Fruit fly (Drosophila melanogaster): ENCODE results near the gene Ten-m.

The Ten-m gene

dm6 chr3L:22407590-22408485 is at the start of gene Ten-m:
Gene Ten-m (minus strand): TSS chr3L:22407863.
- TF ChIP-seq sage (GFP tag; optimal IDR thresholded peaks at IDR 0.05): peak; percentile 18
- peak; percentile 89 to 93 for TF ChIP-seq dl (GFP tag; optimal IDR thresholded peaks at IDR 0.05; ENCODE audit: insufficient read depth in 1 of 2, partially characterized antibody in 2 of 2)
- no peak for TF ChIP-seq Mio (GFP tag; optimal IDR thresholded peaks at IDR 0.05)
- no peak for TF ChIP-seq CG32264 (GFP tag; optimal IDR thresholded peaks at IDR 0.05)
- TF ChIP-seq pan (optimal IDR thresholded peaks at IDR 0.05): no peak
- TF ChIP-seq h (GFP tag; optimal IDR thresholded peaks at IDR 0.05): peak; percentile 49
- peak; percentile 26 for TF ChIP-seq br (GFP tag; optimal IDR thresholded peaks at IDR 0.05)
- no peak for TF ChIP-seq usp (GFP tag; optimal IDR thresholded peaks at IDR 0.05)
- TF ChIP-seq ey (GFP tag; optimal IDR thresholded peaks at IDR 0.05): peak; percentile 33
- TF ChIP-seq Hnf4 (GFP tag; optimal IDR thresholded peaks at IDR 0.05): no peak
- no peak for TF ChIP-seq tai (GFP tag; optimal IDR thresholded peaks at IDR 0.05)
- TF ChIP-seq Hr83 (GFP tag; optimal IDR thresholded peaks at IDR 0.05; ENCODE audit: poor library complexity, severe bottlenecking): peak; percentile 33
- peak; percentile 44 for TF ChIP-seq OdsH (GFP tag; optimal IDR thresholded peaks at IDR 0.05)
- TF ChIP-seq woc (GFP tag; optimal IDR thresholded peaks at IDR 0.05): peak; percentile 92
- peak; percentile 60 for TF ChIP-seq fru (GFP tag; optimal IDR thresholded peaks at IDR 0.05)
- TF ChIP-seq Jra (GFP tag; optimal IDR thresholded peaks at IDR 0.05): peak; percentile 19
- TF ChIP-seq jim (GFP tag; optimal IDR thresholded peaks at IDR 0.05): peak; percentile 51
- TF ChIP-seq Hr78 (GFP tag; optimal IDR thresholded peaks at IDR 0.05): no peak
- TF ChIP-seq lola (GFP tag; optimal IDR thresholded peaks at IDR 0.05): no peak
- TF ChIP-seq Myc (optimal IDR thresholded peaks at IDR 0.05): peak; percentile 100
- TF ChIP-seq N (GFP tag; optimal IDR thresholded peaks at IDR 0.05): no peak
- TF ChIP-seq Dfd (GFP tag; optimal IDR thresholded peaks at IDR 0.05): no peak
- TF ChIP-seq GATAd (GFP tag; optimal IDR thresholded peaks at IDR 0.05): no peak
- peak; percentile 46 for TF ChIP-seq CG9705 (GFP tag; optimal IDR thresholded peaks at IDR 0.05)
- TF ChIP-seq dmrt93B (GFP tag; optimal IDR thresholded peaks at IDR 0.05): no peak
- no peak for TF ChIP-seq sv (GFP tag; optimal IDR thresholded peaks at IDR 0.05)
- TF ChIP-seq Vsx2 (GFP tag; optimal IDR thresholded peaks at IDR 0.05; ENCODE audit: partially characterized antibody): peak; percentile 88
- peak; percentile 96 for TF ChIP-seq Dif (GFP tag; optimal IDR thresholded peaks at IDR 0.05; ENCODE audit: partially characterized antibody)
- TF ChIP-seq foxo (GFP tag; optimal IDR thresholded peaks at IDR 0.05): peak in 1 of 2 experiments; percentile 31
- TF ChIP-seq Sp1 (GFP tag; optimal IDR thresholded peaks at IDR 0.05): peak; percentile 52
- no peak for TF ChIP-seq dsf (GFP tag; optimal IDR thresholded peaks at IDR 0.05; ENCODE audit: borderline replicate concordance)
- TF ChIP-seq CrebA (GFP tag; optimal IDR thresholded peaks at IDR 0.05; ENCODE audit: borderline replicate concordance): no peak
- TF ChIP-seq Rel (GFP tag; optimal IDR thresholded peaks at IDR 0.05): peak; percentile 7
- TF ChIP-seq Rel (tag; optimal IDR thresholded peaks at IDR 0.05): no peak
- TF ChIP-seq Abd-B (GFP tag; optimal IDR thresholded peaks at IDR 0.05): no peak
- TF ChIP-seq psq (GFP tag; optimal IDR thresholded peaks at IDR 0.05): peak; percentile 64
- TF ChIP-seq brk (GFP tag; optimal IDR thresholded peaks at IDR 0.05): peak; percentile 60
- TF ChIP-seq rgr (GFP tag; optimal IDR thresholded peaks at IDR 0.05): peak; percentile 31
- peak; percentile 62 for TF ChIP-seq HLH106 (tag; optimal IDR thresholded peaks at IDR 0.05)

dm6 chr3L:22455953-22456488 is 48.4 kb upstream of the Ten-m start:
- no peak for TF ChIP-seq h (GFP tag; optimal IDR thresholded peaks at IDR 0.05)
- TF ChIP-seq N (GFP tag; optimal IDR thresholded peaks at IDR 0.05): peak; percentile 90
- no peak for TF ChIP-seq foxo (GFP tag; optimal IDR thresholded peaks at IDR 0.05)
- TF ChIP-seq usp (GFP tag; optimal IDR thresholded peaks at IDR 0.05): no peak
- peak; percentile 31 for TF ChIP-seq Hr78 (GFP tag; optimal IDR thresholded peaks at IDR 0.05)
- no peak for TF ChIP-seq Vsx2 (GFP tag; optimal IDR thresholded peaks at IDR 0.05; ENCODE audit: partially characterized antibody)
- TF ChIP-seq HLH106 (tag; optimal IDR thresholded peaks at IDR 0.05): no peak
- no peak for TF ChIP-seq woc (GFP tag; optimal IDR thresholded peaks at IDR 0.05)
- peak; percentile 38 for TF ChIP-seq lola (GFP tag; optimal IDR thresholded peaks at IDR 0.05)
- TF ChIP-seq Dfd (GFP tag; optimal IDR thresholded peaks at IDR 0.05): no peak
- TF ChIP-seq Hr83 (GFP tag; optimal IDR thresholded peaks at IDR 0.05; ENCODE audit: poor library complexity, severe bottlenecking): no peak
- no peak for TF ChIP-seq rgr (GFP tag; optimal IDR thresholded peaks at IDR 0.05)
- TF ChIP-seq CrebA (GFP tag; optimal IDR thresholded peaks at IDR 0.05; ENCODE audit: borderline replicate concordance): no peak
- TF ChIP-seq Myc (optimal IDR thresholded peaks at IDR 0.05): peak; percentile 95
